Worm (Caenorhabditis elegans) whole organism, midembryonic: Measurements from ENCODE around the gene nlp-82.
A peak's percentile ranks its signal among the peaks of the same experiment; 100 is the strongest.

ENCODE experiments used
- T22C8.4 ChIP-seq: fragments of 200-800 bp; sonication (Bioruptor generic); IDR thresholded peaks from 2 replicates; pipeline ENCODE4 v1.3.6; 2022; ENCODE audit warnings: missing genetic modification characterization, missing compliant biosample characterization
- cog-1 ChIP-seq: sonication (generic microtip); optimal IDR thresholded peaks from 2 replicates; lab custom pipeline; 2016; ENCODE audit warnings: missing genetic modification characterization, missing compliant biosample characterization
- flt-1 ChIP-seq: fragments of 200-800 bp; sonication (Bioruptor generic); IDR thresholded peaks from 2 replicates; pipeline ENCODE4 v1.3.6; 2022; ENCODE audit warnings: missing genetic modification characterization, missing compliant biosample characterization
- klf-2 ChIP-seq: fragments of 200-800 bp; sonication (Bioruptor generic); conservative IDR thresholded peaks from 2 replicates; pipeline ENCODE4 v1.3.6; 2022; ENCODE audit warnings: missing genetic modification reagents, missing genetic modification characterization, missing compliant biosample characterization
- med-1 ChIP-seq: sonication (generic microtip); optimal IDR thresholded peaks from 2 replicates; lab custom pipeline; 2017; ENCODE audit warnings: missing genetic modification characterization, mild to moderate bottlenecking, missing compliant biosample characterization, antibody characterized with exemption, missing genetic modification reagents; ENCODE audit not compliant: insufficient read depth
- ref-1 ChIP-seq: fragments of 200-800 bp; sonication (Bioruptor generic); conservative IDR thresholded peaks from 2 replicates; pipeline ENCODE4 v1.3.6; 2022; ENCODE audit warnings: missing genetic modification reagents, missing genetic modification characterization, missing compliant biosample characterization
- tab-1 ChIP-seq: fragments of 200-800 bp; sonication (Bioruptor generic); IDR thresholded peaks from 2 replicates; pipeline ENCODE4 v1.3.6; 2022; ENCODE audit warnings: missing genetic modification characterization, missing compliant biosample characterization
- ztf-23 ChIP-seq: fragments of 200-800 bp; sonication (Bioruptor generic); IDR thresholded peaks from 2 replicates; pipeline ENCODE4 v1.3.6; 2022; ENCODE audit warnings: missing genetic modification reagents, missing genetic modification characterization, missing compliant biosample characterization
- ztf-29 ChIP-seq: fragments of 200-800 bp; sonication (Bioruptor generic); IDR thresholded peaks from 2 replicates; pipeline ENCODE4 v1.3.6; 2022; ENCODE audit warnings: missing genetic modification reagents, missing genetic modification characterization, missing compliant biosample characterization

The nlp-82 gene

DNA sequence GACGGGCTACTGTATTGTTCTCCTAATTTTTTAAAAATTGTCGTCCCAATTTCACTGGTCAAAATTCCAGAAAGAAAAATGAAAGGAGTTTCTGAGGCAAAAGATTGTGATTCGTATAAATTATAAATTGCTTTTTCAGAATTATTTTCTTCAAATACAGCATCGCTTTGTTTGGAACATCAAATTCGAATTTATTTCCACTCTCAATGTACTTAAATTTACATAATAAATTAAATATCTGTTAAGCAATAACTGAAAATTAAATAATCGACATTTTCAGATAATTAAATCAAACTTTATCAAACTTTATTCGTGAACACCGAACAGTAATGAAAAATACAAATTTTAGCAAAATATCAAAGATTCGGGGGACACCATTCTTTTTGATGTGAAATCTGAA lies 20.6 kb upstream of the nlp-82 start:
- TF ChIP-seq T22C8.4 (GFP tag; lab: Robert Waterston, UW) (no peak), cog-1 (no peak), med-1 (no peak), ztf-23 (GFP tag; lab: Robert Waterston, UW) (no peak), ztf-29 (GFP tag; lab: Robert Waterston, UW) (no peak), flt-1 (GFP tag; lab: Robert Waterston, UW) (no peak), klf-2 (GFP tag; lab: Robert Waterston, UW) (no peak), ref-1 (GFP tag; lab: Robert Waterston, UW) (no peak), tab-1 (GFP tag; lab: Robert Waterston, UW) (no peak)

ce11 chrII:9273984-9274383 lies 19.9 kb upstream of the nlp-82 start:
- TF ChIP-seq med-1, result no peak
- no peak for TF ChIP-seq ztf-29 (GFP tag; lab: Robert Waterston, UW)

DNA sequence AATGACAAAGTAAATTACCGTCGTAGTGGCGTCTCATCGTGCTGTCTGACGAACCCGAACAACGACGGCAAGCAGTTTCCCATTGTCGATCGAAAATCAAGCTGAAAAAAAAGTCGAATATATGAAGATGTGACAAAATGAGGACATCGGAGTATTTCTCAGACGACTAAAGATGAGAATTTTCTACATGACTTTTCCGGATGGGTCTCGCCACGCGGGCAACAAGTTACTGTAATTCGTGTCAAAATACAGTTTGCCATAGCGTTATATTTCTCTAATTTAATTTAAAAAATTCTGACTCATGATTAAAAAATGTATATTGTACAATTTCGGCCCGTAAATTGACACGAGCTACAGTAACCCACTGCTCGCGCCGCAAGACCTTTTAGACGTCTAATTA lies 18.9 kb upstream of the nlp-82 start, which contains the start of gene C01G6.4:
Gene C01G6.4 (minus strand): TSS at position 101 of the 400 bp plus-strand sequence.
- TF ChIP-seq klf-2 (GFP tag; lab: Robert Waterston, UW) (no peak), tab-1 (GFP tag; lab: Robert Waterston, UW) (no peak), ref-1 (GFP tag; lab: Robert Waterston, UW) (no peak), flt-1 (GFP tag; lab: Robert Waterston, UW) (no peak), T22C8.4 (GFP tag; lab: Robert Waterston, UW) (no peak), ztf-29 (GFP tag; lab: Robert Waterston, UW) (no peak), ztf-23 (GFP tag; lab: Robert Waterston, UW) (no peak), med-1 (no peak), cog-1 (no peak)

- TF ChIP-seq cog-1 (no peak), klf-2 (GFP tag; lab: Robert Waterston, UW) (no peak), flt-1 (GFP tag; lab: Robert Waterston, UW) (no peak), med-1 (no peak), ref-1 (GFP tag; lab: Robert Waterston, UW) (no peak), tab-1 (GFP tag; lab: Robert Waterston, UW) (no peak), ztf-29 (GFP tag; lab: Robert Waterston, UW) (no peak), T22C8.4 (GFP tag; lab: Robert Waterston, UW) (no peak), ztf-23 (GFP tag; lab: Robert Waterston, UW) (no peak)
Measured at ce11 chrII:9271285-9271684, 17.2 kb upstream of the nlp-82 start.

ce11 chrII:9269588-9269987 lies 15.5 kb upstream of the nlp-82 start, which contains the start of gene C01G6.3:
C01G6.3 (plus strand) TSS chrII:9269888.
- TF ChIP-seq cog-1 (no peak), ztf-23 (GFP tag; lab: Robert Waterston, UW) (no peak), ref-1 (GFP tag; lab: Robert Waterston, UW) (no peak), med-1 (no peak), T22C8.4 (GFP tag; lab: Robert Waterston, UW) (no peak), ztf-29 (GFP tag; lab: Robert Waterston, UW) (no peak), tab-1 (GFP tag; lab: Robert Waterston, UW) (no peak), flt-1 (GFP tag; lab: Robert Waterston, UW) (no peak), klf-2 (GFP tag; lab: Robert Waterston, UW) (no peak)

ce11 chrII:9268983-9269382 lies 14.9 kb upstream of the nlp-82 start:
- TF ChIP-seq cog-1, result no peak
- no peak for TF ChIP-seq ztf-23 (GFP tag; lab: Robert Waterston, UW)
- no peak for TF ChIP-seq T22C8.4 (GFP tag; lab: Robert Waterston, UW)
- TF ChIP-seq klf-2 (GFP tag; lab: Robert Waterston, UW), result no peak
- TF ChIP-seq flt-1 (GFP tag; lab: Robert Waterston, UW), result no peak
- TF ChIP-seq ztf-29 (GFP tag; lab: Robert Waterston, UW), result no peak
- no peak for TF ChIP-seq ref-1 (GFP tag; lab: Robert Waterston, UW)
- no peak for TF ChIP-seq tab-1 (GFP tag; lab: Robert Waterston, UW)
- TF ChIP-seq med-1, result no peak

ce11 chrII:9266755-9267154 lies 12.7 kb upstream of the nlp-82 start, which contains the start of gene C01G6.2:
C01G6.2 (plus strand) TSS chrII:9267055.
- TF ChIP-seq flt-1 (GFP tag; lab: Robert Waterston, UW) (no peak), tab-1 (GFP tag; lab: Robert Waterston, UW) (no peak), cog-1 (no peak), klf-2 (GFP tag; lab: Robert Waterston, UW) (no peak), ref-1 (GFP tag; lab: Robert Waterston, UW) (no peak), ztf-23 (GFP tag; lab: Robert Waterston, UW) (no peak)

- TF ChIP-seq flt-1 (GFP tag; lab: Robert Waterston, UW) (0 out of 2 replicates have a peak, but pooled peaks have one; percentile 18), ref-1 (GFP tag; lab: Robert Waterston, UW) (no peak), med-1 (no peak), ztf-23 (GFP tag; lab: Robert Waterston, UW) (no peak)
Measured at ce11 chrII:9266252-9266651, 12.2 kb upstream of the nlp-82 start.

DNA sequence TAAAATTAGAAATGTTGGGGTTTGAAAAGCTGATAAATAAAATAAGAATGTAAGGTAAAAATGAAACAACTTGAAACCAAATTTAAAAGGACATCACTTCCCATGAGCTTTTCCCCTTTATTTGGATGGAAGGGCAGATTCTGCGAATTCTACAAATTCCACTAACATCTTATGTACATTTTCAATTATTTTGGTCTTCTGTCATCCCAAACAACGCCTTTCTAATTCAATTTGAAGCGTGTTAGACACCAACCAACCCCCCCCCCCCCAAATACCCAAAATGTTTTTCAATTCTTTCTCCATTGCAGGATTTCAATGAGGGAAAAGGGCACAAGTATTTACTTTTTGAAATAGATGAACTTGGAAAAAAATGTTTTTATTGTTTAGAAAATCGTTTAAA lies 11.6 kb upstream of the nlp-82 start:
- TF ChIP-seq ref-1 (GFP tag; lab: Robert Waterston, UW) (no peak), med-1 (no peak), T22C8.4 (GFP tag; lab: Robert Waterston, UW) (no peak), flt-1 (GFP tag; lab: Robert Waterston, UW) (no peak), cog-1 (no peak), ztf-23 (GFP tag; lab: Robert Waterston, UW) (no peak), ztf-29 (GFP tag; lab: Robert Waterston, UW) (no peak), tab-1 (GFP tag; lab: Robert Waterston, UW) (no peak), klf-2 (GFP tag; lab: Robert Waterston, UW) (no peak)

DNA sequence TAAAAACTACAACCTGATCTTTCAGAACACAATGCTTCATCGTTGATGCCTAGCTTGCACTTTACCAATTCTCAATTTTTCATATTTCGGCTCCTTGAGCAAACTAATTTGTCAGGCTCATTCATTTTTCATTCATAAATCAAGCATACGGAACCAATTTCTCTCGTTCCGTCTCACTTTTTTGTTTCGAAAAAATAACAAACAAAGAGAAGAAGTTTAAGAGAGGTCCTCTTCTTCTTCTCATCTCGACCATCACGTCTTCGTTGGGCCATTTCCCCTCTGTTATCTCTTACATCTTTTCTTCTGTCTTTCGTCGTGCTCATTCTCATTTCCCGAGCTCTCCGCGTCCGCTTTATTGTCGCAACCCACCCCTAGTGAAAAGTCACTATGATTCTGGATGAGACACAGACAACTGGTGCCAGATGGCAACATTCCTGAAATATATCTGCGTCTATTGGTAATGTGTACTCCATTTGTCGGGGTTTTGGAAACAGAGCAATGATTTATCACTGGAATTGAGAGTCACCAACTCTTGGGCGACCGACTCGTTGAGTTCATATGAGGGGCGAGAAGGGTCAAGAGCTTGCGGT lies 10.7 kb upstream of the nlp-82 start:
- TF ChIP-seq klf-2 (GFP tag; lab: Robert Waterston, UW), result no peak
- no peak for TF ChIP-seq ztf-23 (GFP tag; lab: Robert Waterston, UW)
- no peak for TF ChIP-seq ref-1 (GFP tag; lab: Robert Waterston, UW)
